Worm (Caenorhabditis elegans) whole organism, L2 larva: ENCODE data around the gene C25F9.16.

Experiments used
- C34F6.9 ChIP-seq: fragments of 150-350 bp; optimal IDR thresholded peaks from 2 replicates; lab custom pipeline; 2014; ENCODE audit warnings: missing biosample characterization, missing genetic modification characterization
- R02D3.7 ChIP-seq: fragments of 150-350 bp; optimal IDR thresholded peaks from 2 replicates; lab custom pipeline; 2014; ENCODE audit warnings: missing biosample characterization, missing genetic modification characterization
- Y55F3AM.14 ChIP-seq: fragments of 200-800 bp; sonication (Bioruptor generic); optimal IDR thresholded peaks from 2 replicates; lab custom pipeline; 2018; ENCODE audit warnings: mild to moderate bottlenecking, missing genetic modification characterization, missing compliant biosample characterization
- alr-1 ChIP-seq: fragments of 150-350 bp; optimal IDR thresholded peaks from 2 replicates; lab custom pipeline; 2014; ENCODE audit warnings: missing biosample characterization, missing genetic modification characterization
- blmp-1 ChIP-seq: sonication (generic microtip); optimal IDR thresholded peaks from 2 replicates; lab custom pipeline; 2017; ENCODE audit warnings: missing genetic modification characterization, mild to moderate bottlenecking, missing compliant biosample characterization, antibody characterized with exemption, moderate library complexity; ENCODE audit not compliant: insufficient read depth
- ceh-16 ChIP-seq: fragments of 150-350 bp; optimal IDR thresholded peaks from 2 replicates; lab custom pipeline; 2014; ENCODE audit warnings: missing biosample characterization, missing genetic modification characterization
- egl-27 ChIP-seq: sonication (generic microtip); optimal IDR thresholded peaks from 3 replicates; lab custom pipeline; 2017; ENCODE audit warnings: missing biosample characterization, missing genetic modification reagents, missing genetic modification characterization
- elt-1 ChIP-seq: fragments of 150-350 bp; optimal IDR thresholded peaks from 2 replicates; lab custom pipeline; 2014; ENCODE audit warnings: missing biosample characterization, missing genetic modification characterization
- elt-3 ChIP-seq: sonication (generic microtip); optimal IDR thresholded peaks from 2 replicates; lab custom pipeline; 2017; ENCODE audit warnings: missing biosample characterization, missing genetic modification characterization
- fos-1 ChIP-seq: fragments of 150-350 bp; optimal IDR thresholded peaks from 2 replicates; lab custom pipeline; 2014; ENCODE audit warnings: missing biosample characterization, missing genetic modification characterization
- gmeb-1 ChIP-seq: fragments of 150-350 bp; optimal IDR thresholded peaks from 2 replicates; lab custom pipeline; 2014; ENCODE audit warnings: missing biosample characterization, missing genetic modification characterization
- lin-11 ChIP-seq: fragments of 150-350 bp; sonication (generic microtip); optimal IDR thresholded peaks from 2 replicates; lab custom pipeline; 2014; ENCODE audit warnings: missing biosample characterization, missing genetic modification characterization, inconsistent platforms, mixed read lengths
- lin-39 ChIP-seq: fragments of 150-350 bp; optimal IDR thresholded peaks from 2 replicates; lab custom pipeline; 2014; ENCODE audit warnings: missing biosample characterization, missing genetic modification reagents, missing genetic modification characterization
- lsy-2 ChIP-seq, 2 experiments: fragments of 150-350 bp in 1 of 2; sonication (generic microtip) in 1 of 2; optimal IDR thresholded peaks; 2 replicates each; lab custom pipeline; 2014 to 2017; ENCODE audit warnings: missing biosample characterization in 2 of 2, missing genetic modification characterization in 2 of 2
- mbf-1 ChIP-seq: sonication (generic microtip); optimal IDR thresholded peaks from 2 replicates; lab custom pipeline; 2017; ENCODE audit warnings: missing biosample characterization, missing genetic modification characterization
- mdl-1 ChIP-seq, 2 experiments: fragments of 150-350 bp in 1 of 2; sonication (generic microtip) in 1 of 2; optimal IDR thresholded peaks; 2 replicates each; lab custom pipeline; 2017; ENCODE audit warnings: missing biosample characterization in 2 of 2, missing genetic modification characterization in 2 of 2
- nhr-10 ChIP-seq: sonication (generic microtip); optimal IDR thresholded peaks from 2 replicates; lab custom pipeline; 2017; ENCODE audit warnings: missing biosample characterization, missing genetic modification characterization
- nhr-11 ChIP-seq: fragments of 150-350 bp; optimal IDR thresholded peaks from 2 replicates; lab custom pipeline; 2014; ENCODE audit warnings: missing biosample characterization, missing genetic modification characterization
- nhr-129 ChIP-seq: fragments of 150-350 bp; optimal IDR thresholded peaks from 2 replicates; lab custom pipeline; 2014; ENCODE audit warnings: missing biosample characterization, missing genetic modification characterization
- nhr-21 ChIP-seq: fragments of 150-350 bp; optimal IDR thresholded peaks from 2 replicates; lab custom pipeline; 2014; ENCODE audit warnings: missing biosample characterization, missing genetic modification characterization
- nhr-237 ChIP-seq: fragments of 150-350 bp; optimal IDR thresholded peaks from 2 replicates; lab custom pipeline; 2014; ENCODE audit warnings: missing biosample characterization, missing genetic modification characterization
- nhr-25 ChIP-seq: fragments of 150-350 bp; sonication (generic microtip); optimal IDR thresholded peaks from 3 replicates; lab custom pipeline; 2014; ENCODE audit warnings: missing biosample characterization, missing genetic modification characterization
- nhr-6 ChIP-seq: fragments of 150-350 bp; optimal IDR thresholded peaks from 2 replicates; lab custom pipeline; 2014; ENCODE audit warnings: missing biosample characterization, missing genetic modification characterization
- nhr-77 ChIP-seq: fragments of 150-350 bp; optimal IDR thresholded peaks from 2 replicates; lab custom pipeline; 2014; ENCODE audit warnings: missing biosample characterization, missing genetic modification characterization
- peb-1 ChIP-seq: fragments of 150-350 bp; optimal IDR thresholded peaks from 2 replicates; lab custom pipeline; 2014; ENCODE audit warnings: missing biosample characterization, missing genetic modification characterization
- sem-4 ChIP-seq: fragments of 150-350 bp; optimal IDR thresholded peaks from 2 replicates; lab custom pipeline; 2014; ENCODE audit warnings: missing biosample characterization, missing genetic modification reagents, missing genetic modification characterization
- skn-1 ChIP-seq: sonication (generic microtip); optimal IDR thresholded peaks from 2 replicates; lab custom pipeline; 2017; ENCODE audit warnings: missing biosample characterization, missing genetic modification characterization
- snpc-4 ChIP-seq: fragments of 150-350 bp; optimal IDR thresholded peaks from 2 replicates; lab custom pipeline; 2014; ENCODE audit warnings: missing biosample characterization, missing genetic modification characterization
- unc-62 ChIP-seq: fragments of 150-350 bp; optimal IDR thresholded peaks from 2 replicates; lab custom pipeline; 2014; ENCODE audit warnings: missing biosample characterization, missing genetic modification reagents, missing genetic modification characterization
- zag-1 ChIP-seq: fragments of 150-350 bp; optimal IDR thresholded peaks from 2 replicates; lab custom pipeline; 2014; ENCODE audit warnings: missing biosample characterization, missing genetic modification characterization
- ztf-4 ChIP-seq: fragments of 150-350 bp; optimal IDR thresholded peaks from 2 replicates; lab custom pipeline; 2014; ENCODE audit warnings: missing biosample characterization, missing genetic modification characterization

The C25F9.16 gene

DNA sequence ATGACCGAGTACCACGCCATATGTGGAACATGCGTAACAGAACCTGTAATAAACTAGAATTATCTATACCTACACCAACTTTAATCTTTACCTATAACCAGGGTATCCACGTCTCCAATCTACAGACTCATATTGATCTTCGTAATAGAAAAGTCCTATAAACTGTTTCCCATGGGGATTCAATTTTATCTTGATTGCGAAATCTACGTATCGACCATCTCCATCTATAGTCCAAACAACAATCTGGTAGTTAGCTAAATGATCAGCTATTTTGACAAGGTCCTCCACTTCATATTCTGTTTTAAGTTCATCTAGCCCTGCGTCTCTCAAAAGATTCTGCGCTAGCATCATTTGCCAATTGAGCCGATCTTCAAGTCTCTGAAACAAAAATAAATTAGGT lies 4.6 kb upstream of the C25F9.16 start (continued):
- TF ChIP-seq sem-4 (tag; lab: Kevin White, UChicago) (no peak), fos-1 (no peak), nhr-11 (tag; lab: Kevin White, UChicago) (no peak), ceh-16 (peak; percentile 59), R02D3.7 (no peak), nhr-77 (tag; lab: Kevin White, UChicago) (no peak), nhr-25 (tag; lab: Kevin White, UChicago) (peak; percentile 54), lin-39 (no peak), C34F6.9 (tag; lab: Kevin White, UChicago) (no peak), nhr-10 (tag; lab: Kevin White, UChicago) (no peak), mbf-1 (tag; lab: Kevin White, UChicago) (no peak), nhr-6 (no peak), Y55F3AM.14 (GFP tag; lab: Kevin White, UChicago) (peak; percentile 1), nhr-129 (no peak), zag-1 (tag; lab: Kevin White, UChicago) (no peak), nhr-237 (tag; lab: Kevin White, UChicago) (no peak), skn-1 (no peak), lsy-2 (tag; optimal IDR thresholded peaks at IDR 0.05; lab: Kevin White, UChicago) (peak in 1 of 2 experiments; percentile 11), egl-27 (no peak), mdl-1 (tag; optimal IDR thresholded peaks at IDR 0.05; lab: Kevin White, UChicago) (no peak), lin-11 (tag; lab: Kevin White, UChicago) (no peak)

DNA sequence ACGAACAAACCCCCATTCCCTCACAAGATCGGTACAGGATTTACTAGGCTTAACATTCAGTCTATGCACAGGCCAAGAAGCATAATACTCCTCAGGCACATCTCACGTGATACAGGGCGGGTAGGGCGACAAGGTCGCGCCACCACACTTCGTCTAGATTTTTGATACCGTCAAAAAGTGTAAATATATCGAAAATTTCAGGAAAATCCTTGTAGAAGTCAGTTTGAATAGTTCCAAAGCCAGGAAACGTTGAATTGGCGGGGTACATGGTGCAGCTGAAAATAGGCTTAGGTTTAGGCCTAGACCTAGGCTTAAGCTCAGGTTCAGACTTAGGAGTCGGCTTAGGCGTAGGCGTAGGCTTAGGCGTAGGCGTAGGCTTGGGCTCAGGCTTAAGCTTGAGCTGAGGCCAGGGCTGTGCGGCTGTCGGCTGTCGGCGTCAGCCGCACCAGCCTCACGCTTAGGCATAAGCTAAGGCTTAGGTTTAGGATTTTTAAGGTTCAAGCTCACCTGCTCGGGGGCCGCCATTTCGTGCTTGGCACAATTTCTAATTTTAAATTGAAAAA lies 3.8 kb upstream of the C25F9.16 start:
- TF ChIP-seq ztf-4 (tag; lab: Kevin White, UChicago) (no peak), Y55F3AM.14 (GFP tag; lab: Kevin White, UChicago) (peak; percentile 5)
- TF ChIP-seq, all 48 proteins: peak for 1

DNA sequence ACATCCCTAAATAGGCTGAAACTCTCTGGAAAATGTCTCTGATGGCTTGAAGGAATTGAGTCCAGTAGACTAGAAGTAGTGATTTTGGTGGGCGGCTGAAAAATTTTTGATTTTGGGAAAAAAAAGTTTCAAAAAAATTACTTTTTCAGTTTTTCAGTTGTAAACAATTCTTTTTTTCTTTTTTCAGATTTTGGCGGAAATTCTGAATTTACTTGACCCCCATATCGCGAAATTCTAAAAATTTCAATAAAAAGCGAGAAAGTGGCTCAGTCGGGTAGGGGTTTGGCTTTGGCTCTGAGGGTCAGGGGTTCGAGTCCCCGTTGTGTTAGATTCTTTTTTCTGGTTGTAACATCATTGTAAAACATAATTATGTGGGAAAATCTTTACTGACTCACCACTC lies 3.2 kb upstream of the C25F9.16 start, which contains the start of gene srw-85:
TSS of gene srw-85 (minus strand) at position 101 of the 400 bp plus-strand sequence.
- TF ChIP-seq lsy-2 (tag; optimal IDR thresholded peaks at IDR 0.05; lab: Kevin White, UChicago) = no peak
- no peak for TF ChIP-seq fos-1
- no peak for TF ChIP-seq elt-1
- TF ChIP-seq Y55F3AM.14 (GFP tag; lab: Kevin White, UChicago) = no peak
- no peak for TF ChIP-seq elt-3 (tag; lab: Kevin White, UChicago)
- TF ChIP-seq nhr-129 = no peak
- no peak for TF ChIP-seq alr-1
- no peak for TF ChIP-seq nhr-21
- no peak for TF ChIP-seq sem-4 (tag; lab: Kevin White, UChicago)
- no peak for TF ChIP-seq egl-27

ce11 chrV:19432030-19432429 lies 2.2 kb upstream of the C25F9.16 start:
- no peak for TF ChIP-seq blmp-1 (tag; lab: Kevin White, UChicago)
- peak; percentile 25 for TF ChIP-seq nhr-129
- TF ChIP-seq peb-1 (tag; lab: Kevin White, UChicago) = no peak

ce11 chrV:19432972-19433371 lies 1.2 kb upstream of the C25F9.16 start, which contains the start of gene C25F9.11:
TSS of gene C25F9.11 (minus strand) at chrV:19433072.
- TF ChIP-seq unc-62 (GFP tag; lab: Kevin White, UChicago) (no peak), fos-1 (no peak), nhr-25 (tag; lab: Kevin White, UChicago) (no peak), skn-1 (no peak), nhr-21 (no peak), gmeb-1 (tag; lab: Kevin White, UChicago) (no peak), nhr-10 (tag; lab: Kevin White, UChicago) (no peak), nhr-129 (no peak), C34F6.9 (tag; lab: Kevin White, UChicago) (no peak), lin-11 (tag; lab: Kevin White, UChicago) (no peak), elt-1 (no peak), nhr-237 (tag; lab: Kevin White, UChicago) (no peak)

DNA sequence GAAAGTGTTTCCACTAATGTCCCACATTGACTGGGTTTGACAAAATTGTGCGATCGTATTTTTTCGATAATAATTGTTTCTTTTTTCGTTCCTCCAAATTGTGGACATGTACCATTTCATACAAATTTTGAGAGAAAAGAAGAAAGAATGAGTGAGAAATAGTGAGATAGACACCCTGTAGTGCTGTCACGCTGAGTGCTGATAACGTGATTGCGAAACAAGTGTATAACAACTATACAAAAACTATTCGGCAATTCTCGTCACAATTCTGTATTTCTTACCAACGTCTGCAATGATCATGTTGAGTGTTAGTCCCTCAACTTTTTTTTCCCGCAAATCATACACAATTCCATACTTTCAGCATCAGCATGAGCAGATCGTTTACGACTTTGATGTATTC lies 2.1 kb downstream of the C25F9.16 start, which contains the start of gene C25F9.14:
TSS of gene C25F9.14 (plus strand) at position 178 of the 400 bp plus-strand sequence.
- no peak for TF ChIP-seq snpc-4
- peak; percentile 49 for TF ChIP-seq fos-1
